Fruit fly (Drosophila melanogaster) S2 (cell line): Measurements from ENCODE around the gene CG7974.

Experiments
- CG8478 ChIP-seq: fragments of >200 bp; optimal IDR thresholded peaks from 2 replicates; lab custom pipeline; 2018
- CTCF ChIP-seq, 2 experiments: fragments of >200 bp; optimal IDR thresholded peaks; 2 replicates each; lab custom pipeline; 2018

DNA sequence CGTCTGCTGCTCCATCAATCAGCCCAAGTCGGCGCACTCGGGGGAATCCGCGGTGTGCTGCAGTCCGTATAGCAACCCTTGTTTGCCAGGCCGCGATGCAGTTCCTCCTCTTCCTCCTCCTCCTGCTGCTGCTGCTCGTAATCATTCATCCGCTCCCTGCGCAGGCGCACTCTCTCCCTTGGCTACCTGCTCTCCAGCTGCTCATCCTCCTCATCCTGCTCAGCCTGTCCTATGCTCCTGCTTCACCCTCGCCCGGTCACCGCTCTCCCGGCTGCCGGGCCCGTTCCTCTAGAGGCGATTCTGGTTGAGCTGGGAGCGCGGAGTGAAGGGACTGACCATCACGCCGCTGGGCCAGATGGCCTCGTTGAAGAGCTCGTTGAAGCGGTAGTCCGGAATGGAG lies 38.0 kb upstream of the CG7974 start:
- TF ChIP-seq CTCF (optimal IDR thresholded peaks at IDR 0.05; lab: Kevin White, UChicago) = no peak
- no peak for TF ChIP-seq CG8478 (lab: Kevin White, UChicago)
